Fruit fly (Drosophila melanogaster): ENCODE measurements around the gene CG11470.

dm6 chr3R:29600762-29601161 is 11.2 kb upstream of the CG11470 start, which contains the start of gene CG7568:
- TF ChIP-seq Hnf4 (GFP tag; optimal IDR thresholded peaks at IDR 0.05) (no peak), jim (GFP tag; optimal IDR thresholded peaks at IDR 0.05) (no peak), brk (GFP tag; optimal IDR thresholded peaks at IDR 0.05) (no peak), Dif (GFP tag; optimal IDR thresholded peaks at IDR 0.05; ENCODE audit: partially characterized antibody) (no peak), rgr (GFP tag; optimal IDR thresholded peaks at IDR 0.05) (no peak), tai (GFP tag; optimal IDR thresholded peaks at IDR 0.05) (no peak), CrebA (GFP tag; optimal IDR thresholded peaks at IDR 0.05; ENCODE audit: borderline replicate concordance) (no peak), OdsH (GFP tag; optimal IDR thresholded peaks at IDR 0.05) (no peak), psq (GFP tag; optimal IDR thresholded peaks at IDR 0.05) (no peak), Hr78 (GFP tag; optimal IDR thresholded peaks at IDR 0.05) (no peak), usp (GFP tag; optimal IDR thresholded peaks at IDR 0.05) (no peak), sage (GFP tag; optimal IDR thresholded peaks at IDR 0.05) (no peak), h (GFP tag; optimal IDR thresholded peaks at IDR 0.05) (no peak)

All from whole organism, wandering third instar larva.